Fruit fly (Drosophila melanogaster): Measurements from ENCODE around the gene CG33493.

The CG33493 gene

dm6 chr3L:10656451-10657198, 36.3 kb downstream of the CG33493 start (continued):
- TF ChIP-seq CkIIα-i1 (GFP tag; IDR thresholded peaks at IDR 0.05), result no peak
- peak; percentile 80 for TF ChIP-seq CG33213 (GFP tag; optimal IDR thresholded peaks at IDR 0.05)
- TF ChIP-seq chm (GFP tag; IDR thresholded peaks at IDR 0.05), result peak; percentile 23; the same call in 1 of the 2 replicates
- TF ChIP-seq CG17385 (GFP tag; optimal IDR thresholded peaks at IDR 0.05), result peak; percentile 44
- no peak for TF ChIP-seq Abd-B (GFP tag; optimal IDR thresholded peaks at IDR 0.05)
- peak; percentile 53 for TF ChIP-seq CG12299 (tag; optimal IDR thresholded peaks at IDR 0.05)
- no peak for TF ChIP-seq nmo (GFP tag; optimal IDR thresholded peaks at IDR 0.05)
- TF ChIP-seq lab (GFP tag; optimal IDR thresholded peaks at IDR 0.05), result peak; percentile 91
- TF ChIP-seq CG9727 (GFP tag; optimal IDR thresholded peaks at IDR 0.05), result peak; percentile 70
- no peak for TF ChIP-seq zen (tag; optimal IDR thresholded peaks at IDR 0.05)
- no peak for TF ChIP-seq CG14860 (GFP tag; IDR thresholded peaks at IDR 0.05; ENCODE audit: partially characterized antibody)
- TF ChIP-seq org-1 (GFP tag; optimal IDR thresholded peaks at IDR 0.05), result peak; percentile 76
- no peak for TF ChIP-seq lov (optimal IDR thresholded peaks at IDR 0.05)
- TF ChIP-seq lov (GFP tag; IDR thresholded peaks at IDR 0.05), result no peak
- peak; percentile 26 for TF ChIP-seq slou (GFP tag; optimal IDR thresholded peaks at IDR 0.05)
- TF ChIP-seq ac (GFP tag; optimal IDR thresholded peaks at IDR 0.05), result peak; percentile 46
- TF ChIP-seq CG31224 (GFP tag; IDR thresholded peaks at IDR 0.05), result no peak
- no peak for TF ChIP-seq CG17186 (GFP tag; optimal IDR thresholded peaks at IDR 0.05)
- TF ChIP-seq CG9437 (GFP tag; optimal IDR thresholded peaks at IDR 0.05), result no peak
- no peak for TF ChIP-seq Opbp (GFP tag; IDR thresholded peaks at IDR 0.05; ENCODE audit: partially characterized antibody)
- no peak for TF ChIP-seq CG7745 (tag; optimal IDR thresholded peaks at IDR 0.05)
- peak in 1 of 2 experiments; percentile 66 for TF ChIP-seq chif (GFP tag; optimal IDR thresholded peaks at IDR 0.05)
- TF ChIP-seq tin (GFP tag; optimal IDR thresholded peaks at IDR 0.05), result no peak
- no peak for TF ChIP-seq rib (GFP tag; IDR thresholded peaks at IDR 0.05)
- no peak for TF ChIP-seq CG10565 (GFP tag; optimal IDR thresholded peaks at IDR 0.05)
- TF ChIP-seq pan (optimal IDR thresholded peaks at IDR 0.05), result no peak
- TF ChIP-seq pan (GFP tag; optimal IDR thresholded peaks at IDR 0.05 in 1 of 2, IDR thresholded peaks at IDR 0.05 in 1 of 2), result peak in 1 of 2 experiments; percentile 62
- peak; percentile 12 for TF ChIP-seq disco-r (GFP tag; optimal IDR thresholded peaks at IDR 0.05)
- TF ChIP-seq CG4328 (GFP tag; optimal IDR thresholded peaks at IDR 0.05), result peak; percentile 32
- TF ChIP-seq en (GFP tag; optimal IDR thresholded peaks at IDR 0.05), result peak; percentile 19
- peak; percentile 73 for TF ChIP-seq BtbVII (GFP tag; optimal IDR thresholded peaks at IDR 0.05)
- no peak for TF ChIP-seq Bgb (GFP tag; IDR thresholded peaks at IDR 0.05; ENCODE audit: partially characterized antibody)
- TF ChIP-seq Atf3 (GFP tag; optimal IDR thresholded peaks at IDR 0.05), result peak; percentile 48
- TF ChIP-seq mirr (GFP tag; optimal IDR thresholded peaks at IDR 0.05), result peak; percentile 49
- peak; percentile 21 for TF ChIP-seq chn (GFP tag; optimal IDR thresholded peaks at IDR 0.05)
- no peak for TF ChIP-seq CG30020 (tag; optimal IDR thresholded peaks at IDR 0.05)
- no peak for TF ChIP-seq Taf1 (GFP tag; IDR thresholded peaks at IDR 0.05)
- no peak for TF ChIP-seq E2f2 (GFP tag; IDR thresholded peaks at IDR 0.05)
- TF ChIP-seq CG1647 (GFP tag; optimal IDR thresholded peaks at IDR 0.05), result peak; percentile 71
- TF ChIP-seq sug (tag; optimal IDR thresholded peaks at IDR 0.05), result peak; percentile 36
- peak; percentile 79 for TF ChIP-seq CG15601 (tag; optimal IDR thresholded peaks at IDR 0.05)
- peak; percentile 43 for TF ChIP-seq grau (tag; optimal IDR thresholded peaks at IDR 0.05)
- peak; percentile 32 for TF ChIP-seq CG12155 (GFP tag; optimal IDR thresholded peaks at IDR 0.05)
- TF ChIP-seq CG10209 (GFP tag; optimal IDR thresholded peaks at IDR 0.05), result peak; percentile 82
- TF ChIP-seq Hr3 (GFP tag; optimal IDR thresholded peaks at IDR 0.05), result peak; percentile 23
- peak; percentile 72 for TF ChIP-seq CG1603 (tag; optimal IDR thresholded peaks at IDR 0.05)
- TF ChIP-seq HLH54F (GFP tag; optimal IDR thresholded peaks at IDR 0.05), result peak; percentile 2
- TF ChIP-seq CG13287 (GFP tag; IDR thresholded peaks at IDR 0.05; ENCODE audit: partially characterized antibody), result no peak
- no peak for TF ChIP-seq bowl (GFP tag; IDR thresholded peaks at IDR 0.05)
- no peak for TF ChIP-seq row (GFP tag; IDR thresholded peaks at IDR 0.05)

Data from whole organism, embryonic.